Worm (Caenorhabditis elegans): ENCODE measurements around the gene F48E8.4.

Gene F48E8.4

ce11 chrIII:5453290-5453689 lies at the start of gene F48E8.4:
Gene F48E8.4, plus strand, starts transcription at chrIII:5453590.
- 0 out of 2 replicates have a peak, but pooled peaks have one; percentile 16 for TF ChIP-seq mcd-1 (GFP tag; IDR thresholded peaks at IDR 0.05)
- TF ChIP-seq repo-1 (tag; optimal IDR thresholded peaks at IDR 0.05), result peak; percentile 19
- no peak for TF ChIP-seq ets-4 (GFP tag; optimal IDR thresholded peaks at IDR 0.05)
- 0 out of 2 replicates have a peak, but pooled peaks have one; percentile 18 for TF ChIP-seq B0336.3 (GFP tag; IDR thresholded peaks at IDR 0.05)

- TF ChIP-seq hmg-1.2 (GFP tag; IDR thresholded peaks at IDR 0.05), result peak; percentile 53; the same call in 1 of the 2 replicates
- no peak for TF ChIP-seq hmg-20 (GFP tag; IDR thresholded peaks at IDR 0.05)
Observed at ce11 chrIII:5404998-5405397, 48.4 kb upstream of the F48E8.4 start.

ce11 chrIII:5405628-5406084 lies 47.7 kb upstream of the F48E8.4 start, which contains the start of the genes W03A5.2 and Y32H12A.8:
Gene W03A5.2, plus strand, starts transcription at chrIII:5406034.
Gene Y32H12A.8, minus strand, starts transcription at chrIII:5406037.
- no peak for TF ChIP-seq F39B2.1 (GFP tag; IDR thresholded peaks at IDR 0.05)
- no peak for TF ChIP-seq F37B4.10 (GFP tag; IDR thresholded peaks at IDR 0.05)
- TF ChIP-seq ztf-18 (tag; optimal IDR thresholded peaks at IDR 0.05), result no peak
- TF ChIP-seq efl-1 (GFP tag; optimal IDR thresholded peaks at IDR 0.05), result peak; percentile 31
- no peak for TF ChIP-seq atf-7 (tag; optimal IDR thresholded peaks at IDR 0.05)
- TF ChIP-seq rec-8 (tag; optimal IDR thresholded peaks at IDR 0.05), result no peak
- TF ChIP-seq hmg-1.2 (GFP tag; IDR thresholded peaks at IDR 0.05), result peak; percentile 40; the same call in 1 of the 2 replicates
- no peak for TF ChIP-seq F33H1.4 (GFP tag; IDR thresholded peaks at IDR 0.05)
- no peak for TF ChIP-seq aptf-3 (GFP tag; IDR thresholded peaks at IDR 0.05)
- TF ChIP-seq ama-1 (optimal IDR thresholded peaks at IDR 0.05), result no peak
- TF ChIP-seq ama-1 (GFP tag; optimal IDR thresholded peaks at IDR 0.05), result no peak
- TF ChIP-seq lin-54 (GFP tag; optimal IDR thresholded peaks at IDR 0.05), result peak; percentile 1
- TF ChIP-seq egrh-3 (GFP tag; IDR thresholded peaks at IDR 0.05), result no peak
- no peak for TF ChIP-seq let-526 (GFP tag; IDR thresholded peaks at IDR 0.05)
- peak; percentile 54 for TF ChIP-seq mcd-1 (GFP tag; IDR thresholded peaks at IDR 0.05)
- TF ChIP-seq nhr-80 (tag; optimal IDR thresholded peaks at IDR 0.05), result peak; percentile 4
- TF ChIP-seq T07F8.4 (tag; optimal IDR thresholded peaks at IDR 0.05), result no peak
- TF ChIP-seq somi-1 (GFP tag; optimal IDR thresholded peaks at IDR 0.05), result no peak
- TF ChIP-seq F23B12.7 (tag; optimal IDR thresholded peaks at IDR 0.05; ENCODE audit: insufficient read depth), result peak; percentile 15
- TF ChIP-seq attf-5 (GFP tag; optimal IDR thresholded peaks at IDR 0.05), result peak; percentile 64

- no peak for TF ChIP-seq F22D6.2 (tag; optimal IDR thresholded peaks at IDR 0.05)
- no peak for TF ChIP-seq lin-40 (tag; optimal IDR thresholded peaks at IDR 0.05)
- no peak for TF ChIP-seq F37B4.10 (GFP tag; IDR thresholded peaks at IDR 0.05)
- TF ChIP-seq K12H6.12 (tag; optimal IDR thresholded peaks at IDR 0.05), result no peak
- no peak for TF ChIP-seq cebp-2 (GFP tag; IDR thresholded peaks at IDR 0.05)
- TF ChIP-seq let-607 (tag; optimal IDR thresholded peaks at IDR 0.05), result no peak
- no peak for TF ChIP-seq let-526 (GFP tag; IDR thresholded peaks at IDR 0.05)
- no peak for TF ChIP-seq F10E7.11 (tag; optimal IDR thresholded peaks at IDR 0.05)
- no peak for TF ChIP-seq ceh-40 (GFP tag; IDR thresholded peaks at IDR 0.05)
- no peak for TF ChIP-seq Y53F4B.3 (GFP tag; IDR thresholded peaks at IDR 0.05)
- TF ChIP-seq dpl-1 (GFP tag; optimal IDR thresholded peaks at IDR 0.05), result peak; percentile 19
- peak; percentile 61 for TF ChIP-seq dox-1 (GFP tag; IDR thresholded peaks at IDR 0.05)
- no peak for TF ChIP-seq Y53G8AR.9 (GFP tag; conservative IDR thresholded peaks at IDR 0.05)
- no peak for TF ChIP-seq lag-1 (GFP tag; IDR thresholded peaks at IDR 0.05)
- TF ChIP-seq F55B11.4 (tag; optimal IDR thresholded peaks at IDR 0.05; ENCODE audit: borderline replicate concordance, insufficient read depth), result no peak
- TF ChIP-seq mcd-1 (GFP tag; IDR thresholded peaks at IDR 0.05), result peak; percentile 39; the same call in 1 of the 2 replicates
- no peak for TF ChIP-seq athp-1 (tag; optimal IDR thresholded peaks at IDR 0.05)
- TF ChIP-seq ceh-58 (GFP tag; IDR thresholded peaks at IDR 0.05), result no peak
- peak; percentile 40 for TF ChIP-seq lsl-1 (GFP tag; optimal IDR thresholded peaks at IDR 0.05)
- TF ChIP-seq xnd-1 (tag; optimal IDR thresholded peaks at IDR 0.05), result peak; percentile 67
- peak; percentile 85 for TF ChIP-seq efl-1 (GFP tag; optimal IDR thresholded peaks at IDR 0.05)
- peak; percentile 86 for TF ChIP-seq madf-8 (GFP tag; conservative IDR thresholded peaks at IDR 0.05)
- TF ChIP-seq hsf-1 (GFP tag; IDR thresholded peaks at IDR 0.05), result 0 out of 2 replicates have a peak, but pooled peaks have one; percentile 11
- peak; percentile 35; the same call in 1 of the 2 replicates for TF ChIP-seq hmg-1.2 (GFP tag; IDR thresholded peaks at IDR 0.05)
- TF ChIP-seq sptf-2 (GFP tag; optimal IDR thresholded peaks at IDR 0.05), result no peak
Observed at ce11 chrIII:5406314-5406713, 47.1 kb upstream of the F48E8.4 start.
